Worm (Caenorhabditis elegans) whole organism, L3 larva: ENCODE results near the gene W10G6.6.

Source experiments
- R02D3.7 ChIP-seq: fragments of 150-350 bp; optimal IDR thresholded peaks from 2 replicates; lab custom pipeline; 2014; ENCODE audit warnings: missing biosample characterization, missing genetic modification characterization
- ceh-28 ChIP-seq: fragments of 150-350 bp; optimal IDR thresholded peaks from 2 replicates; lab custom pipeline; 2014; ENCODE audit warnings: missing biosample characterization, missing genetic modification reagents, missing genetic modification characterization
- elt-3 ChIP-seq, 3 experiments: fragments of 150-350 bp in 1 of 3; sonication (generic microtip) in 2 of 3; optimal IDR thresholded peaks; 2 replicates in 2 of 3; 4 replicates in 1 of 3; lab custom pipeline; 2014 to 2017; ENCODE audit warnings: missing biosample characterization in 3 of 3, missing genetic modification characterization in 3 of 3
- fkh-10 ChIP-seq: sonication (generic microtip); optimal IDR thresholded peaks from 2 replicates; lab custom pipeline; 2017; ENCODE audit warnings: missing biosample characterization, missing genetic modification reagents, missing genetic modification characterization
- nhr-11 ChIP-seq: fragments of 150-350 bp; optimal IDR thresholded peaks from 2 replicates; lab custom pipeline; 2014; ENCODE audit warnings: missing biosample characterization, missing genetic modification characterization
- nhr-23 ChIP-seq: fragments of 150-350 bp; optimal IDR thresholded peaks from 2 replicates; lab custom pipeline; 2014; ENCODE audit warnings: missing biosample characterization, missing genetic modification reagents, missing genetic modification characterization
- nhr-237 ChIP-seq: fragments of 150-350 bp; optimal IDR thresholded peaks from 2 replicates; lab custom pipeline; 2014; ENCODE audit warnings: missing biosample characterization, missing genetic modification characterization
- pqm-1 ChIP-seq: fragments of 150-350 bp; optimal IDR thresholded peaks from 2 replicates; lab custom pipeline; 2017; ENCODE audit warnings: missing biosample characterization, missing genetic modification characterization, inconsistent platforms
- sea-2 ChIP-seq: fragments of 150-350 bp; sonication (generic microtip); optimal IDR thresholded peaks from 4 replicates; lab custom pipeline; 2014; ENCODE audit warnings: missing biosample characterization, missing genetic modification reagents, missing genetic modification characterization
- skn-1 ChIP-seq: fragments of 150-350 bp; optimal IDR thresholded peaks from 2 replicates; lab custom pipeline; 2014; ENCODE audit warnings: missing biosample characterization, missing genetic modification characterization
- snpc-4 ChIP-seq: fragments of 150-350 bp; optimal IDR thresholded peaks from 2 replicates; lab custom pipeline; 2014; ENCODE audit warnings: missing biosample characterization, missing genetic modification characterization
- tbx-2 ChIP-seq: sonication (generic microtip); optimal IDR thresholded peaks from 2 replicates; lab custom pipeline; 2016; ENCODE audit warnings: mild to moderate bottlenecking, missing genetic modification characterization, missing compliant biosample characterization
- unc-62 ChIP-seq: fragments of 150-350 bp; sonication (generic microtip); optimal IDR thresholded peaks from 4 replicates; lab custom pipeline; 2014; ENCODE audit warnings: missing biosample characterization, missing genetic modification reagents, missing genetic modification characterization

- TF ChIP-seq tbx-2 (tag; lab: Kevin White, UChicago) = no peak
- no peak for TF ChIP-seq unc-62 (GFP tag; lab: Kevin White, UChicago)
- TF ChIP-seq nhr-237 (tag; lab: Kevin White, UChicago) = no peak
- TF ChIP-seq nhr-11 = no peak
- no peak for TF ChIP-seq R02D3.7
- no peak for TF ChIP-seq snpc-4 (tag; lab: Kevin White, UChicago)
- no peak for TF ChIP-seq fkh-10
- TF ChIP-seq ceh-28 (tag; lab: Kevin White, UChicago) = no peak
- TF ChIP-seq pqm-1 (tag; lab: Kevin White, UChicago) = no peak
- no peak for TF ChIP-seq nhr-23 (tag; lab: Kevin White, UChicago)
- no peak for TF ChIP-seq sea-2 (GFP tag; lab: Kevin White, UChicago)
- TF ChIP-seq elt-3 (tag; optimal IDR thresholded peaks at IDR 0.05; lab: Kevin White, UChicago) = no peak
- TF ChIP-seq skn-1 = no peak
Observed at ce11 chrX:16292933-16293332, 42.4 kb upstream of the W10G6.6 start, which contains the start of gene F52E10.4.
